Fruit fly (Drosophila melanogaster) whole organism, embryonic: ENCODE measurements around the gene Gas8.

Experiments
- CG11247 ChIP-seq: fragments of 200-800 bp; sonication (Bioruptor generic); IDR thresholded peaks from 2 replicates; pipeline ENCODE4 v1.3.6; 2022; ENCODE audit warnings: missing biosample characterization, missing genetic modification characterization
- CG30020 ChIP-seq: fragments of 200-800 bp; optimal IDR thresholded peaks from 2 replicates; lab custom pipeline; 2019; ENCODE audit warnings: missing biosample characterization, mild to moderate bottlenecking, missing genetic modification characterization, moderate library complexity
- CG6272 ChIP-seq: fragments of 200-800 bp; sonication (Bioruptor generic); IDR thresholded peaks from 2 replicates; pipeline ENCODE4 v1.3.6; 2022; ENCODE audit warnings: missing biosample characterization, missing genetic modification characterization
- CG7357 ChIP-seq: fragments of 200-800 bp; sonication (Bioruptor generic); IDR thresholded peaks from 3 replicates; pipeline ENCODE4 v1.3.6; 2022; ENCODE audit warnings: missing biosample characterization, missing genetic modification characterization
- CG8944 ChIP-seq: fragments of 200-800 bp; sonication (Bioruptor generic); optimal IDR thresholded peaks from 3 replicates; lab custom pipeline; 2016; ENCODE audit warnings: missing biosample characterization, missing genetic modification characterization
- Mad ChIP-seq: fragments of 200-800 bp; sonication (Bioruptor generic); optimal IDR thresholded peaks from 2 replicates; lab custom pipeline; 2016; ENCODE audit warnings: missing biosample characterization, missing genetic modification characterization
- bowl ChIP-seq: fragments of 200-800 bp; sonication (Bioruptor generic); IDR thresholded peaks from 2 replicates; pipeline ENCODE4 v1.3.6; 2022; ENCODE audit warnings: missing biosample characterization, missing genetic modification characterization
- dm ChIP-seq: fragments of 200-800 bp; sonication (Bioruptor generic); optimal IDR thresholded peaks from 3 replicates; lab custom pipeline; 2016; ENCODE audit warnings: missing biosample characterization, missing genetic modification characterization
- dmrt11E ChIP-seq: fragments of 200-800 bp; sonication (Bioruptor generic); optimal IDR thresholded peaks from 3 replicates; lab custom pipeline; 2018; ENCODE audit warnings: missing biosample characterization, mild to moderate bottlenecking, missing genetic modification characterization, moderate library complexity
- gce ChIP-seq: fragments of 200-800 bp; sonication (Bioruptor generic); IDR thresholded peaks from 3 replicates; pipeline ENCODE4 v1.3.6; 2022; ENCODE audit warnings: missing biosample characterization, missing genetic modification characterization
- kay ChIP-seq: fragments of 200-800 bp; sonication (Bioruptor generic); optimal IDR thresholded peaks from 2 replicates; lab custom pipeline; 2016; ENCODE audit warnings: missing biosample characterization, missing genetic modification characterization
- nom ChIP-seq: fragments of 200-800 bp; sonication (Bioruptor generic); optimal IDR thresholded peaks from 2 replicates; lab custom pipeline; 2017; ENCODE audit warnings: missing biosample characterization, missing genetic modification characterization, mild to moderate bottlenecking, moderate library complexity, missing genetic modification reagents
- vfl ChIP-seq: fragments of 200-800 bp; sonication (Bioruptor generic); optimal IDR thresholded peaks from 2 replicates; lab custom pipeline; 2016; ENCODE audit warnings: missing biosample characterization, missing genetic modification characterization

DNA sequence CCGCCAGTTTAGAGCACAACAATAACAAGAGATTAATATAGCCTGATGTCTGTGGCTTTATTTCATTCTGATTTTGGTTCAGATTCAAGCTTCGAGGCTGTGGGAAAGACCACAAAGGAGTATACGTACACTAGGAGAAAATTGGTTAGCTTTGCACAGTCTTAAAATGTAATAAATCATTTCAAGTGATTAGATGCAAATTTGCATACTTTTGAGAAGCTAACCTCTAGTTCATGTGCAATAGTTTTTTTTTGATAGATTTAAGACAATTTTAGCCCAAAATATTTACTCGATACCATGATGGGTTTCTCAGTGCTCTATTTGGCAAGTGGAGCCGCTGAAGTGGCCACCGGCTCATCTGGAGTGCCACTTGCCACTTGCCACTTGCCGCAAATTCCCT is 47.1 kb downstream of the Gas8 start:
- TF ChIP-seq dm (GFP tag; lab: Kevin White, UChicago) (no peak), bowl (no peak), nom (GFP tag; lab: Kevin White, UChicago) (no peak), kay (GFP tag; lab: Kevin White, UChicago) (no peak), CG6272 (GFP tag; lab: Robert Waterston, UW) (no peak), dmrt11E (tag; lab: Kevin White, UChicago) (no peak), vfl (GFP tag; lab: Kevin White, UChicago) (no peak), CG30020 (tag; lab: Kevin White, UChicago) (no peak), CG7357 (GFP tag; lab: Robert Waterston, UW) (no peak), CG11247 (GFP tag; lab: Robert Waterston, UW) (no peak), CG8944 (GFP tag; lab: Kevin White, UChicago) (no peak), gce (no peak), Mad (GFP tag; lab: Kevin White, UChicago) (no peak)
